Fruit fly (Drosophila melanogaster): ENCODE results near the gene geko.

- no peak for TF ChIP-seq psq (optimal IDR thresholded peaks at IDR 0.05)
- TF ChIP-seq h (optimal IDR thresholded peaks at IDR 0.05), result no peak
- no peak for TF ChIP-seq Myc (optimal IDR thresholded peaks at IDR 0.05)
- no peak for TF ChIP-seq Sin3A (optimal IDR thresholded peaks at IDR 0.05)
- TF ChIP-seq ttk (optimal IDR thresholded peaks at IDR 0.05), result no peak
Observed at dm6 chr3L:18162174-18162690, 23.0 kb downstream of the geko start, which contains the start of gene CG13699.
